Worm (Caenorhabditis elegans) whole organism, L4 larva: Measurements from ENCODE around the gene R10E4.6.
A peak's percentile ranks its signal among the peaks of the same experiment; 100 is the strongest.

Experiments used
- F44E2.7 ChIP-seq: fragments of 200-800 bp; sonication (Bioruptor generic); IDR thresholded peaks from 2 replicates; pipeline ENCODE4 v2.1.2; 2022; ENCODE audit warnings: missing genetic modification characterization, missing compliant biosample characterization
- F49E8.2 ChIP-seq: sonication (generic microtip); optimal IDR thresholded peaks from 2 replicates; lab custom pipeline; 2016; ENCODE audit warnings: missing compliant biosample characterization, mild to moderate bottlenecking, missing genetic modification characterization, borderline replicate concordance
- T26A8.4 ChIP-seq: fragments of 200-800 bp; sonication (Bioruptor generic); IDR thresholded peaks from 2 replicates; pipeline ENCODE4 v1.3.6; 2022; ENCODE audit warnings: missing genetic modification characterization, missing compliant biosample characterization
- Y105C5A.15 ChIP-seq: fragments of 200-800 bp; sonication (Bioruptor generic); IDR thresholded peaks from 2 replicates; pipeline ENCODE4 v1.3.6; 2022; ENCODE audit warnings: missing genetic modification characterization, missing compliant biosample characterization
- Y48G9A.11 ChIP-seq: fragments of 200-800 bp; sonication (Bioruptor generic); IDR thresholded peaks from 2 replicates; pipeline ENCODE4 v1.3.6; 2022; ENCODE audit warnings: missing genetic modification reagents, missing genetic modification characterization, missing compliant biosample characterization
- Y5F2A.4 ChIP-seq: fragments of 200-800 bp; sonication (Bioruptor generic); optimal IDR thresholded peaks from 2 replicates; lab custom pipeline; 2018; ENCODE audit warnings: mild to moderate bottlenecking, missing genetic modification characterization, missing compliant biosample characterization
- arid-1 ChIP-seq: fragments of 200-800 bp; sonication (Bioruptor generic); conservative IDR thresholded peaks from 2 replicates; pipeline ENCODE4 v1.3.6; 2022; ENCODE audit warnings: missing genetic modification reagents, missing genetic modification characterization, missing compliant biosample characterization
- attf-4 ChIP-seq: sonication (generic microtip); optimal IDR thresholded peaks from 3 replicates; lab custom pipeline; 2017; ENCODE audit warnings: missing biosample characterization, missing genetic modification characterization
- ceh-20 ChIP-seq: fragments of 200-800 bp; sonication (Bioruptor generic); IDR thresholded peaks from 2 replicates; pipeline ENCODE4 v1.3.6; 2022; ENCODE audit warnings: missing genetic modification reagents, missing genetic modification characterization, missing compliant biosample characterization
- ceh-28 ChIP-seq: fragments of 150-350 bp; optimal IDR thresholded peaks from 2 replicates; lab custom pipeline; 2014; ENCODE audit warnings: missing biosample characterization, missing genetic modification reagents, missing genetic modification characterization
- ceh-32 ChIP-seq: sonication (generic microtip); optimal IDR thresholded peaks from 2 replicates; lab custom pipeline; 2016; ENCODE audit warnings: mild to moderate bottlenecking, missing genetic modification characterization, missing compliant biosample characterization; ENCODE audit not compliant: poor library complexity
- ctbp-1 ChIP-seq: fragments of 200-800 bp; sonication (Bioruptor generic); IDR thresholded peaks from 2 replicates; pipeline ENCODE4 v1.3.6; 2022; ENCODE audit warnings: missing genetic modification reagents, missing genetic modification characterization, missing compliant biosample characterization
- daf-16 ChIP-seq, 3 experiments: sonication (generic microtip); optimal IDR thresholded peaks; 2 replicates each; lab custom pipeline; 2016 to 2017; ENCODE audit warnings: missing genetic modification characterization in 3 of 3, missing genetic modification reagents in 3 of 3, mild to moderate bottlenecking in 2 of 3, missing compliant biosample characterization in 2 of 3, missing biosample characterization in 1 of 3, moderate library complexity in 1 of 3
- daf-8 ChIP-seq: fragments of 200-800 bp; sonication (Bioruptor generic); IDR thresholded peaks from 2 replicates; pipeline ENCODE4 v1.3.6; 2022; ENCODE audit warnings: missing genetic modification characterization, missing compliant biosample characterization
- dmd-6 ChIP-seq: fragments of 200-800 bp; sonication (Bioruptor generic); IDR thresholded peaks from 2 replicates; pipeline ENCODE4 v1.3.6; 2022; ENCODE audit warnings: missing genetic modification reagents, missing genetic modification characterization, missing compliant biosample characterization
- dmd-8 ChIP-seq: fragments of 200-800 bp; sonication (Bioruptor generic); IDR thresholded peaks from 2 replicates; pipeline ENCODE4 v1.3.6; 2022; ENCODE audit warnings: missing genetic modification characterization, missing compliant biosample characterization
- dpl-1 ChIP-seq: fragments of 150-350 bp; optimal IDR thresholded peaks from 2 replicates; lab custom pipeline; 2014; ENCODE audit warnings: missing biosample characterization, missing genetic modification reagents, missing genetic modification characterization
- egl-43 ChIP-seq: fragments of 200-800 bp; sonication (Bioruptor generic); IDR thresholded peaks from 2 replicates; pipeline ENCODE4 v1.3.6; 2022; ENCODE audit warnings: missing genetic modification reagents, missing genetic modification characterization, missing compliant biosample characterization
- fkh-10 ChIP-seq: fragments of 150-350 bp; optimal IDR thresholded peaks from 2 replicates; lab custom pipeline; 2014; ENCODE audit warnings: missing biosample characterization, missing genetic modification reagents, missing genetic modification characterization
- hlh-11 ChIP-seq: fragments of 200-800 bp; sonication (Bioruptor generic); optimal IDR thresholded peaks from 2 replicates; lab custom pipeline; 2018; ENCODE audit warnings: mild to moderate bottlenecking, missing genetic modification characterization, missing compliant biosample characterization
- hlh-30 ChIP-seq: sonication (generic microtip); optimal IDR thresholded peaks from 2 replicates; lab custom pipeline; 2017; ENCODE audit warnings: antibody characterized with exemption, mild to moderate bottlenecking, missing genetic modification characterization, missing compliant biosample characterization; ENCODE audit not compliant: insufficient read depth
- hmg-1.1 ChIP-seq: fragments of 200-800 bp; sonication (Bioruptor generic); IDR thresholded peaks from 2 replicates; pipeline ENCODE4 v1.3.6; 2022; ENCODE audit warnings: missing genetic modification reagents, missing genetic modification characterization, missing compliant biosample characterization
- lin-13 ChIP-seq: fragments of 150-350 bp; optimal IDR thresholded peaks from 2 replicates; lab custom pipeline; 2014; ENCODE audit warnings: missing biosample characterization, missing genetic modification reagents, missing genetic modification characterization
- lin-38 ChIP-seq: fragments of 200-800 bp; sonication (Bioruptor generic); IDR thresholded peaks from 2 replicates; pipeline ENCODE4 v1.3.6; 2022; ENCODE audit warnings: missing genetic modification reagents, missing genetic modification characterization, missing compliant biosample characterization
- madf-9 ChIP-seq: fragments of 200-800 bp; sonication (Bioruptor generic); conservative IDR thresholded peaks from 2 replicates; pipeline ENCODE4 v1.3.6; 2022; ENCODE audit warnings: missing genetic modification reagents, missing genetic modification characterization, missing compliant biosample characterization
- mdl-1 ChIP-seq, 2 experiments: fragments of 150-350 bp in 1 of 2; sonication (generic microtip) in 1 of 2; optimal IDR thresholded peaks; 2 replicates each; lab custom pipeline; 2014 to 2017; ENCODE audit warnings: missing biosample characterization in 2 of 2, missing genetic modification characterization in 2 of 2
- mdt-29 ChIP-seq: fragments of 200-800 bp; sonication (Bioruptor generic); IDR thresholded peaks from 2 replicates; pipeline ENCODE4 v1.3.6; 2022; ENCODE audit warnings: missing genetic modification reagents, missing genetic modification characterization, missing compliant biosample characterization
- mep-1 ChIP-seq: fragments of 150-350 bp; sonication (generic microtip); optimal IDR thresholded peaks from 3 replicates; lab custom pipeline; 2014; ENCODE audit warnings: missing biosample characterization, missing genetic modification characterization
- mxl-3 ChIP-seq: fragments of 200-800 bp; sonication (Bioruptor generic); optimal IDR thresholded peaks from 2 replicates; lab custom pipeline; 2018; ENCODE audit warnings: mild to moderate bottlenecking, missing genetic modification characterization, missing compliant biosample characterization
- nhr-10 ChIP-seq: fragments of 150-350 bp; optimal IDR thresholded peaks from 2 replicates; lab custom pipeline; 2014; ENCODE audit warnings: missing biosample characterization, missing genetic modification characterization
- nhr-11 ChIP-seq: fragments of 150-350 bp; optimal IDR thresholded peaks from 2 replicates; lab custom pipeline; 2014; ENCODE audit warnings: missing biosample characterization, missing genetic modification characterization
- nhr-111 ChIP-seq: fragments of 200-800 bp; sonication (Bioruptor generic); optimal IDR thresholded peaks from 2 replicates; lab custom pipeline; 2018; ENCODE audit warnings: mild to moderate bottlenecking, missing genetic modification characterization, missing compliant biosample characterization
- nhr-237 ChIP-seq: sonication (generic microtip); optimal IDR thresholded peaks from 2 replicates; lab custom pipeline; 2017; ENCODE audit warnings: missing biosample characterization, missing genetic modification characterization
- nhr-77 ChIP-seq: fragments of 150-350 bp; optimal IDR thresholded peaks from 2 replicates; lab custom pipeline; 2014; ENCODE audit warnings: missing biosample characterization, missing genetic modification characterization
- pha-4 ChIP-seq, 2 experiments: fragments of 150-350 bp in 1 of 2; fragments of 200-800 bp in 1 of 2; sonication (Bioruptor generic) in 1 of 2; IDR thresholded peaks in 1 of 2; optimal IDR thresholded peaks in 1 of 2; 2 replicates each; pipeline versions ENCODE4 v1.3.6 to Lab custom; 2014 to 2022; ENCODE audit warnings: missing genetic modification characterization in 2 of 2, missing genetic modification reagents in 2 of 2, missing biosample characterization in 1 of 2, missing compliant biosample characterization in 1 of 2
- pqm-1 ChIP-seq: sonication (generic microtip); optimal IDR thresholded peaks from 2 replicates; lab custom pipeline; 2017; ENCODE audit warnings: missing biosample characterization, missing genetic modification characterization
- sdz-12 ChIP-seq: fragments of 200-800 bp; sonication (Bioruptor generic); optimal IDR thresholded peaks from 2 replicates; lab custom pipeline; 2018; ENCODE audit warnings: mild to moderate bottlenecking, missing genetic modification characterization, missing compliant biosample characterization
- set-16 ChIP-seq: fragments of 200-800 bp; sonication (Bioruptor generic); IDR thresholded peaks from 2 replicates; pipeline ENCODE4 v1.3.6; 2022; ENCODE audit warnings: missing genetic modification reagents, missing genetic modification characterization, missing compliant biosample characterization
- skn-1 ChIP-seq: fragments of 150-350 bp; optimal IDR thresholded peaks from 2 replicates; lab custom pipeline; 2014; ENCODE audit warnings: missing biosample characterization, missing genetic modification characterization
- spr-1 ChIP-seq: sonication (generic microtip); optimal IDR thresholded peaks from 2 replicates; lab custom pipeline; 2016; ENCODE audit warnings: mild to moderate bottlenecking, missing genetic modification characterization, missing compliant biosample characterization
- spr-3 ChIP-seq: fragments of 200-800 bp; sonication (Bioruptor generic); optimal IDR thresholded peaks from 2 replicates; lab custom pipeline; 2018; ENCODE audit warnings: mild to moderate bottlenecking, missing genetic modification characterization, missing compliant biosample characterization
- tag-97 ChIP-seq: fragments of 200-800 bp; sonication (Bioruptor generic); IDR thresholded peaks from 2 replicates; pipeline ENCODE4 v1.3.6; 2022; ENCODE audit warnings: missing genetic modification characterization, missing compliant biosample characterization
- unc-130 ChIP-seq: sonication (generic microtip); optimal IDR thresholded peaks from 2 replicates; lab custom pipeline; 2016; ENCODE audit warnings: missing genetic modification reagents, missing genetic modification characterization, missing compliant biosample characterization
- unc-39 ChIP-seq: sonication (generic microtip); optimal IDR thresholded peaks from 2 replicates; lab custom pipeline; 2017; ENCODE audit warnings: missing biosample characterization, missing genetic modification characterization
- unc-62 ChIP-seq, 3 experiments: fragments of 150-350 bp in 1 of 3; sonication (generic microtip); optimal IDR thresholded peaks in 2 of 3; peaks in 1 of 3; 1 replicate in 1 of 3; 2 replicates in 2 of 3; lab custom pipeline; 2014 to 2017; ENCODE audit warnings: missing biosample characterization in 3 of 3, missing genetic modification characterization in 3 of 3, missing genetic modification reagents in 3 of 3, missing genotype in 1 of 3
- zfp-3 ChIP-seq: fragments of 200-800 bp; sonication (Bioruptor generic); conservative IDR thresholded peaks from 2 replicates; pipeline ENCODE4 v1.3.6; 2022; ENCODE audit warnings: missing genetic modification reagents, missing genetic modification characterization, missing compliant biosample characterization
- zip-11 ChIP-seq: fragments of 200-800 bp; sonication (Bioruptor generic); IDR thresholded peaks from 2 replicates; pipeline ENCODE4 v1.3.6; 2022; ENCODE audit warnings: missing genetic modification characterization, missing compliant biosample characterization
- zip-2 ChIP-seq: fragments of 150-350 bp; optimal IDR thresholded peaks from 2 replicates; lab custom pipeline; 2014; ENCODE audit warnings: missing biosample characterization, missing genetic modification characterization
- ztf-11 ChIP-seq: fragments of 150-350 bp; optimal IDR thresholded peaks from 2 replicates; lab custom pipeline; 2014; ENCODE audit warnings: missing biosample characterization, missing genetic modification characterization

The R10E4.6 gene

ce11 chrIII:4269220-4269935 is 23.8 kb upstream of the R10E4.6 start, which contains the start of the genes sftb-1 and R10E4.1 (continued):
- TF ChIP-seq lin-13 (GFP tag; lab: Kevin White, UChicago) (no peak), Y48G9A.11 (no peak), attf-4 (tag; lab: Kevin White, UChicago) (no peak), arid-1 (GFP tag; lab: Robert Waterston, UW) (no peak), zfp-3 (GFP tag; lab: Robert Waterston, UW) (no peak), ctbp-1 (GFP tag; lab: Robert Waterston, UW) (no peak), dmd-8 (GFP tag; lab: Robert Waterston, UW) (no peak), ceh-32 (no peak), ztf-11 (no peak), nhr-10 (no peak), zip-2 (tag; lab: Kevin White, UChicago) (no peak), F44E2.7 (GFP tag; lab: Robert Waterston, UW) (no peak), egl-43 (no peak), nhr-237 (tag; lab: Kevin White, UChicago) (no peak), hlh-30 (tag; lab: Kevin White, UChicago) (peak; percentile 60), mdl-1 (tag; optimal IDR thresholded peaks at IDR 0.05; lab: Kevin White, UChicago) (peak in 1 of 2 experiments; percentile 20), Y5F2A.4 (GFP tag; lab: Kevin White, UChicago) (no peak), nhr-77 (tag; lab: Kevin White, UChicago) (peak; percentile 3), spr-3 (no peak), lin-38 (GFP tag; lab: Robert Waterston, UW) (peak; percentile 67), mdt-29 (GFP tag; lab: Robert Waterston, UW) (no peak), ceh-20 (no peak), madf-9 (no peak), spr-1 (no peak), daf-8 (no peak), mep-1 (tag; lab: Kevin White, UChicago) (peak; percentile 61), nhr-111 (GFP tag; lab: Kevin White, UChicago) (no peak), Y105C5A.15 (GFP tag; lab: Robert Waterston, UW) (no peak), sdz-12 (no peak), dmd-6 (peak; percentile 59), unc-62 (GFP tag; optimal IDR thresholded peaks at IDR 0.05 in 1 of 2; lab: Kevin White, UChicago) (peak in 1 of 2 experiments; percentile 73), unc-62 (tag; optimal IDR thresholded peaks at IDR 0.05; lab: Kevin White, UChicago) (no peak), unc-39 (no peak), unc-130 (GFP tag; lab: Kevin White, UChicago) (no peak), ceh-28 (tag; lab: Kevin White, UChicago) (no peak), F49E8.2 (no peak), fkh-10 (GFP tag; lab: Kevin White, UChicago) (peak; percentile 50), hmg-1.1 (peak; percentile 47; the same call in 1 of the 2 replicates), daf-16 (GFP tag; optimal IDR thresholded peaks at IDR 0.05; lab: Kevin White, UChicago) (peak in 1 of 2 experiments; percentile 20), daf-16 (tag; optimal IDR thresholded peaks at IDR 0.05; lab: Kevin White, UChicago) (no peak), nhr-11 (tag; lab: Kevin White, UChicago) (peak; percentile 20), pqm-1 (tag; lab: Kevin White, UChicago) (no peak), tag-97 (GFP tag; lab: Robert Waterston, UW) (no peak), zip-11 (no peak), set-16 (0 out of 2 replicates have a peak, but pooled peaks have one; percentile 17), mxl-3 (GFP tag; lab: Kevin White, UChicago) (no peak), T26A8.4 (GFP tag; lab: Robert Waterston, UW) (no peak; the same call in 1 of the 2 replicates), pha-4 (GFP tag; IDR thresholded peaks at IDR 0.05; lab: Robert Waterston, UW) (no peak), pha-4 (tag; optimal IDR thresholded peaks at IDR 0.05; lab: Kevin White, UChicago) (no peak), hlh-11 (tag; lab: Kevin White, UChicago) (peak; percentile 67), dpl-1 (GFP tag; lab: Kevin White, UChicago) (peak; percentile 81), skn-1 (tag; lab: Kevin White, UChicago) (no peak)
